Worm (Caenorhabditis elegans) whole organism, mixed stage, embryonic: ENCODE measurements around the gene kvs-1.

ENCODE experiments used
- lin-13 ChIP-seq: fragments of 150-350 bp; optimal IDR thresholded peaks from 2 replicates; lab custom pipeline; 2014; ENCODE audit warnings: missing biosample characterization, missing genetic modification characterization
- lsy-2 ChIP-seq: fragments of 150-350 bp; optimal IDR thresholded peaks from 2 replicates; lab custom pipeline; 2014; ENCODE audit warnings: missing biosample characterization, missing genetic modification characterization
- mab-5 ChIP-seq: fragments of 150-350 bp; optimal IDR thresholded peaks from 2 replicates; lab custom pipeline; 2014; ENCODE audit warnings: missing biosample characterization, missing genetic modification characterization
- mls-2 ChIP-seq: sonication (generic microtip); optimal IDR thresholded peaks from 2 replicates; lab custom pipeline; 2016; ENCODE audit warnings: mild to moderate bottlenecking, missing genetic modification characterization, moderate library complexity, missing compliant biosample characterization
- zip-8 ChIP-seq: fragments of 150-350 bp; optimal IDR thresholded peaks from 2 replicates; lab custom pipeline; 2014; ENCODE audit warnings: missing biosample characterization, missing genetic modification characterization

- TF ChIP-seq mab-5 (tag; lab: Kevin White, UChicago) (no peak), mls-2 (no peak), lin-13 (tag; lab: Kevin White, UChicago) (no peak), zip-8 (tag; lab: Kevin White, UChicago) (no peak), lsy-2 (tag; lab: Kevin White, UChicago) (no peak)
Observed at ce11 chrX:7680545-7681330, 26.2 kb downstream of the kvs-1 start, which contains the start of gene stn-2.
